Comparison of ENCODE assay signal across 5 worm cellular contexts in the genomic region with DNA sequence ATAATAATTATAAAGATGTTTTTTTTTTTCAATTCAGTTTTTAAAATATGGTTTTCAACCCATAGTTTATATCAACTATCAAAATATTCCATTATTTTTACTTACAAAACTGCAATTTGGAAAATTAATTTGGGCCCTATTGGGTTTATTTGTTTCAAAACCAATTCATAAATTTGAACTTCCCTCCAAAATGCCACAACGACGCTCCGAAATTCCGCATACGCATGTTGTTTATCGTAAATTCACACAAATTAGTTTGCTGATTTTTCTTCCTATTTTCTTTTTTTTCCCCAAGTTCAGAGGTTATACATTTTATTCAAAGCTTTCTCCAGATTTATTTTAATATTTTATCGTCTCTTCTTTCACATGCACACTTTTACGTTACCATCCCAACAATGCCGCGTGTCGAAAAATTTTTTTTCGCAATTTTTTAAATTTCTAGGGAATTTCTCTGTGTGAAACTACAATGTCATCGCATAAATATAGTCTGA.
TF ChIP-seq lines count a peak whose summit lies in the region.

F56A8.3 (plus strand) TSS at position 441 of the 491 bp plus-strand sequence.

TF ChIP-seq in whole organism, L1 larva, 84 proteins besides CTCF, POLR2A, EP300 and RAD21 (continued from another document and continues in another):
- no peak for TF ChIP-seq ets-5 (GFP tag; IDR thresholded peaks at IDR 0.05; lab: Robert Waterston, UW)
- peak; percentile 33 for TF ChIP-seq fos-1 (tag; optimal IDR thresholded peaks at IDR 0.05; lab: Kevin White, UChicago)
- no peak for TF ChIP-seq egl-27 (tag; optimal IDR thresholded peaks at IDR 0.05; lab: Kevin White, UChicago)
- peak; percentile 50 for TF ChIP-seq isw-1 (GFP tag; IDR thresholded peaks at IDR 0.05; lab: Robert Waterston, UW)
- no peak for TF ChIP-seq efl-3 (GFP tag; optimal IDR thresholded peaks at IDR 0.05; lab: Kevin White, UChicago)
- peak; percentile 65 for TF ChIP-seq unc-130 (tag; optimal IDR thresholded peaks at IDR 0.05; lab: Kevin White, UChicago)
- peak; percentile 74 for TF ChIP-seq nhr-85 (tag; lab: Kevin White, UChicago)
- no peak for TF ChIP-seq fkh-8 (tag; optimal IDR thresholded peaks at IDR 0.05; lab: Kevin White, UChicago)
- TF ChIP-seq hpl-2 (GFP tag; optimal IDR thresholded peaks at IDR 0.05; lab: Kevin White, UChicago): peak; percentile 31
- peak; percentile 75 for TF ChIP-seq mep-1 (tag; optimal IDR thresholded peaks at IDR 0.05; lab: Kevin White, UChicago)
- no peak for TF ChIP-seq tlp-1 (tag; optimal IDR thresholded peaks at IDR 0.05; lab: Kevin White, UChicago)
- TF ChIP-seq pax-3 (tag; optimal IDR thresholded peaks at IDR 0.05; lab: Kevin White, UChicago): peak; percentile 16
- peak; percentile 39 for TF ChIP-seq nhr-77 (tag; optimal IDR thresholded peaks at IDR 0.05; lab: Kevin White, UChicago)
- TF ChIP-seq nhr-90 (tag; optimal IDR thresholded peaks at IDR 0.05; lab: Kevin White, UChicago; ENCODE audit: poor library complexity): peak; percentile 80
- TF ChIP-seq ceh-63 (GFP tag; optimal IDR thresholded peaks at IDR 0.05; lab: Kevin White, UChicago): no peak
- no peak for TF ChIP-seq egl-13 (tag; optimal IDR thresholded peaks at IDR 0.05; lab: Kevin White, UChicago)
- no peak for TF ChIP-seq fkh-4 (tag; optimal IDR thresholded peaks at IDR 0.05; lab: Kevin White, UChicago; ENCODE audit: borderline replicate concordance)
- no peak for TF ChIP-seq ceh-88 (GFP tag; IDR thresholded peaks at IDR 0.05; lab: Robert Waterston, UW)
- TF ChIP-seq rnt-1 (tag; optimal IDR thresholded peaks at IDR 0.05; lab: Kevin White, UChicago): peak; percentile 81
- TF ChIP-seq ztf-11 (tag; optimal IDR thresholded peaks at IDR 0.05; lab: Kevin White, UChicago): no peak
- TF ChIP-seq unc-86 (tag; optimal IDR thresholded peaks at IDR 0.05; lab: Kevin White, UChicago): peak; percentile 19
- TF ChIP-seq unc-98 (GFP tag; IDR thresholded peaks at IDR 0.05; lab: Robert Waterston, UW): no peak
- TF ChIP-seq nhr-19 (GFP tag; conservative IDR thresholded peaks at IDR 0.05; lab: Robert Waterston, UW): peak; percentile 68
- peak; percentile 83 to 91 for TF ChIP-seq lsy-2 (tag; optimal IDR thresholded peaks at IDR 0.05; lab: Kevin White, UChicago)
- no peak for TF ChIP-seq ceh-90 (tag; optimal IDR thresholded peaks at IDR 0.05; lab: Kevin White, UChicago)
- peak; percentile 65 for TF ChIP-seq ztf-4 (tag; optimal IDR thresholded peaks at IDR 0.05; lab: Kevin White, UChicago)

TF ChIP-seq in whole organism, L2 larva, 48 proteins besides CTCF, POLR2A, EP300 and RAD21 (continued from another document):
- TF ChIP-seq egl-27 (tag; optimal IDR thresholded peaks at IDR 0.05; lab: Kevin White, UChicago): peak; percentile 55
- no peak for TF ChIP-seq aly-2 (tag; optimal IDR thresholded peaks at IDR 0.05; lab: Kevin White, UChicago)
- TF ChIP-seq gmeb-1 (tag; optimal IDR thresholded peaks at IDR 0.05; lab: Kevin White, UChicago): peak; percentile 98
- TF ChIP-seq R02D3.7 (tag; optimal IDR thresholded peaks at IDR 0.05; lab: Kevin White, UChicago): peak; percentile 95
- TF ChIP-seq blmp-1 (tag; optimal IDR thresholded peaks at IDR 0.05; lab: Kevin White, UChicago; ENCODE audit: insufficient read depth): peak; percentile 48
- TF ChIP-seq lin-13 (GFP tag; optimal IDR thresholded peaks at IDR 0.05; lab: Kevin White, UChicago): peak; percentile 74
- TF ChIP-seq sem-4 (tag; optimal IDR thresholded peaks at IDR 0.05; lab: Kevin White, UChicago): peak; percentile 82
- peak; percentile 90 for TF ChIP-seq unc-55 (GFP tag; optimal IDR thresholded peaks at IDR 0.05; lab: Kevin White, UChicago)
- peak; percentile 78 for TF ChIP-seq crh-2 (tag; optimal IDR thresholded peaks at IDR 0.05; lab: Kevin White, UChicago)
- TF ChIP-seq ama-1 (optimal IDR thresholded peaks at IDR 0.05; lab: Kevin White, UChicago): peak; percentile 71
- TF ChIP-seq nhr-129 (tag; optimal IDR thresholded peaks at IDR 0.05; lab: Kevin White, UChicago): peak; percentile 31
- TF ChIP-seq fos-1 (tag; optimal IDR thresholded peaks at IDR 0.05; lab: Kevin White, UChicago): peak; percentile 30
- no peak for TF ChIP-seq sma-9 (GFP tag; optimal IDR thresholded peaks at IDR 0.05; lab: Kevin White, UChicago)
- no peak for TF ChIP-seq sma-9 (tag; optimal IDR thresholded peaks at IDR 0.05; lab: Kevin White, UChicago)
- TF ChIP-seq mab-5 (tag; optimal IDR thresholded peaks at IDR 0.05; lab: Kevin White, UChicago): peak; percentile 71
- no peak for TF ChIP-seq lin-39 (tag; optimal IDR thresholded peaks at IDR 0.05; lab: Kevin White, UChicago)
- TF ChIP-seq nhr-10 (tag; optimal IDR thresholded peaks at IDR 0.05; lab: Kevin White, UChicago): peak; percentile 44
- TF ChIP-seq lsy-2 (tag; optimal IDR thresholded peaks at IDR 0.05; lab: Kevin White, UChicago): peak; percentile 69 to 85

TF ChIP-seq in whole organism, L3 larva, 47 proteins besides CTCF, POLR2A, EP300 and RAD21 (continued from another document):
- TF ChIP-seq ama-1 (optimal IDR thresholded peaks at IDR 0.05; lab: Kevin White, UChicago) (peak; percentile 31), jun-1 (tag; optimal IDR thresholded peaks at IDR 0.05; lab: Kevin White, UChicago) (peak; percentile 16), nhr-25 (tag; optimal IDR thresholded peaks at IDR 0.05; lab: Kevin White, UChicago) (peak; percentile 59), pha-4 (tag; optimal IDR thresholded peaks at IDR 0.05; lab: Kevin White, UChicago) (peak; percentile 91), ztf-11 (tag; optimal IDR thresholded peaks at IDR 0.05; lab: Kevin White, UChicago) (no peak), mdl-1 (tag; optimal IDR thresholded peaks at IDR 0.05; lab: Kevin White, UChicago) (no peak), elt-2 (tag; optimal IDR thresholded peaks at IDR 0.05; lab: Kevin White, UChicago) (peak; percentile 32), egl-5 (tag; optimal IDR thresholded peaks at IDR 0.05; lab: Kevin White, UChicago) (peak; percentile 43), ceh-28 (tag; optimal IDR thresholded peaks at IDR 0.05; lab: Kevin White, UChicago) (peak; percentile 41), nhr-12 (tag; optimal IDR thresholded peaks at IDR 0.05; lab: Kevin White, UChicago) (no peak), nhr-43 (tag; optimal IDR thresholded peaks at IDR 0.05; lab: Kevin White, UChicago; ENCODE audit: poor library complexity, severe bottlenecking) (no peak), snpc-4 (tag; optimal IDR thresholded peaks at IDR 0.05; lab: Kevin White, UChicago) (peak; percentile 37), sea-2 (GFP tag; optimal IDR thresholded peaks at IDR 0.05; lab: Kevin White, UChicago) (no peak), nfya-1 (tag; optimal IDR thresholded peaks at IDR 0.05; lab: Kevin White, UChicago; ENCODE audit: insufficient read depth) (peak; percentile 82)

TF ChIP-seq in whole organism, L4 larva, 104 proteins besides CTCF, POLR2A, EP300 and RAD21 (continued from another document and continues in another):
- TF ChIP-seq arid-1 (GFP tag; conservative IDR thresholded peaks at IDR 0.05; lab: Robert Waterston, UW) (no peak), F49E8.2 (tag; optimal IDR thresholded peaks at IDR 0.05; lab: Kevin White, UChicago; ENCODE audit: borderline replicate concordance) (no peak), aha-1 (tag; lab: Kevin White, UChicago) (no peak), lin-38 (GFP tag; IDR thresholded peaks at IDR 0.05; lab: Robert Waterston, UW) (no peak; the same call in 1 of the 2 replicates), dmd-9 (GFP tag; IDR thresholded peaks at IDR 0.05; lab: Robert Waterston, UW) (no peak), madf-5 (GFP tag; IDR thresholded peaks at IDR 0.05; lab: Robert Waterston, UW) (no peak), nhr-10 (tag; optimal IDR thresholded peaks at IDR 0.05; lab: Kevin White, UChicago) (no peak), daf-8 (GFP tag; IDR thresholded peaks at IDR 0.05; lab: Robert Waterston, UW) (no peak), F44E2.7 (GFP tag; IDR thresholded peaks at IDR 0.05; lab: Robert Waterston, UW) (no peak), aly-2 (tag; optimal IDR thresholded peaks at IDR 0.05; lab: Kevin White, UChicago) (no peak), spr-3 (GFP tag; optimal IDR thresholded peaks at IDR 0.05; lab: Kevin White, UChicago) (no peak), nhr-102 (tag; optimal IDR thresholded peaks at IDR 0.05; lab: Kevin White, UChicago) (no peak), D1046.2 (GFP tag; IDR thresholded peaks at IDR 0.05; lab: Robert Waterston, UW) (no peak), ceh-32 (tag; optimal IDR thresholded peaks at IDR 0.05; lab: Kevin White, UChicago; ENCODE audit: poor library complexity) (no peak), dpl-1 (GFP tag; optimal IDR thresholded peaks at IDR 0.05; lab: Kevin White, UChicago) (peak; percentile 98), hlh-11 (tag; optimal IDR thresholded peaks at IDR 0.05; lab: Kevin White, UChicago) (no peak), lim-7 (GFP tag; IDR thresholded peaks at IDR 0.05; lab: Robert Waterston, UW) (no peak), F26F4.8 (GFP tag; conservative IDR thresholded peaks at IDR 0.05; lab: Robert Waterston, UW) (no peak), Y75B8A.6 (GFP tag; IDR thresholded peaks at IDR 0.05; lab: Robert Waterston, UW) (no peak), hlh-30 (tag; optimal IDR thresholded peaks at IDR 0.05; lab: Kevin White, UChicago; ENCODE audit: insufficient read depth) (peak; percentile 53), ceh-20 (GFP tag; IDR thresholded peaks at IDR 0.05; lab: Robert Waterston, UW) (no peak), jun-1 (tag; optimal IDR thresholded peaks at IDR 0.05; lab: Kevin White, UChicago) (peak; percentile 4), lin-13 (GFP tag; optimal IDR thresholded peaks at IDR 0.05; lab: Kevin White, UChicago) (peak; percentile 43), dve-1 (tag; optimal IDR thresholded peaks at IDR 0.05; lab: Kevin White, UChicago; ENCODE audit: insufficient read depth) (peak; percentile 75), ceh-62 (tag; optimal IDR thresholded peaks at IDR 0.05; lab: Kevin White, UChicago) (no peak), lin-15B (tag; optimal IDR thresholded peaks at IDR 0.05; lab: Kevin White, UChicago) (no peak), zip-11 (GFP tag; IDR thresholded peaks at IDR 0.05; lab: Robert Waterston, UW) (no peak), unc-62 (GFP tag; optimal IDR thresholded peaks at IDR 0.05 in 1 of 2; lab: Kevin White, UChicago) (no peak), unc-62 (tag; optimal IDR thresholded peaks at IDR 0.05; lab: Kevin White, UChicago) (no peak), nhr-41 (GFP tag; IDR thresholded peaks at IDR 0.05; lab: Robert Waterston, UW) (no peak), ZK337.2 (GFP tag; IDR thresholded peaks at IDR 0.05; lab: Robert Waterston, UW) (no peak), lin-1 (GFP tag; IDR thresholded peaks at IDR 0.05; lab: Robert Waterston, UW) (no peak), R02D3.7 (tag; optimal IDR thresholded peaks at IDR 0.05; lab: Kevin White, UChicago) (peak; percentile 86), hif-1 (tag; optimal IDR thresholded peaks at IDR 0.05; lab: Kevin White, UChicago) (no peak), ZK546.5 (tag; optimal IDR thresholded peaks at IDR 0.05; lab: Kevin White, UChicago) (no peak), ceh-44 (GFP tag; IDR thresholded peaks at IDR 0.05; lab: Robert Waterston, UW) (no peak), egl-43 (GFP tag; IDR thresholded peaks at IDR 0.05; lab: Robert Waterston, UW) (no peak), lsy-2 (tag; optimal IDR thresholded peaks at IDR 0.05; lab: Kevin White, UChicago) (peak; percentile 37 to 86), duxl-1 (tag; optimal IDR thresholded peaks at IDR 0.05; lab: Kevin White, UChicago; ENCODE audit: poor library complexity) (no peak)

TF ChIP-seq in whole organism, mixed stage, embryonic, 35 proteins besides CTCF, POLR2A, EP300 and RAD21 (continued from another document):
- peak; percentile 36 for TF ChIP-seq ces-1 (GFP tag; optimal IDR thresholded peaks at IDR 0.05; lab: Kevin White, UChicago)
- no peak for TF ChIP-seq ztf-11 (tag; optimal IDR thresholded peaks at IDR 0.05; lab: Kevin White, UChicago)
- no peak for TF ChIP-seq ham-2 (GFP tag; optimal IDR thresholded peaks at IDR 0.05; lab: Kevin White, UChicago)
- TF ChIP-seq ceh-43 (GFP tag; optimal IDR thresholded peaks at IDR 0.05; lab: Kevin White, UChicago): no peak
- peak; percentile 14 for TF ChIP-seq lsy-2 (tag; optimal IDR thresholded peaks at IDR 0.05; lab: Kevin White, UChicago)
- no peak for TF ChIP-seq elt-1 (tag; optimal IDR thresholded peaks at IDR 0.05; lab: Kevin White, UChicago; ENCODE audit: borderline replicate concordance, insufficient read depth)
- TF ChIP-seq ceh-83 (GFP tag; optimal IDR thresholded peaks at IDR 0.05; lab: Kevin White, UChicago): no peak
- no peak for TF ChIP-seq cnd-1 (tag; optimal IDR thresholded peaks at IDR 0.05; lab: Kevin White, UChicago)
- TF ChIP-seq lin-13 (tag; optimal IDR thresholded peaks at IDR 0.05; lab: Kevin White, UChicago): no peak
- peak; percentile 35 for TF ChIP-seq mab-5 (tag; optimal IDR thresholded peaks at IDR 0.05; lab: Kevin White, UChicago)
- TF ChIP-seq M03D4.4 (tag; optimal IDR thresholded peaks at IDR 0.05; lab: Kevin White, UChicago): no peak
- TF ChIP-seq blmp-1 (tag; optimal IDR thresholded peaks at IDR 0.05; lab: Kevin White, UChicago): no peak
- no peak for TF ChIP-seq zip-8 (tag; optimal IDR thresholded peaks at IDR 0.05; lab: Kevin White, UChicago)
- TF ChIP-seq elt-3 (tag; optimal IDR thresholded peaks at IDR 0.05; lab: Kevin White, UChicago): no peak
- peak; percentile 13 for TF ChIP-seq nhr-237 (tag; optimal IDR thresholded peaks at IDR 0.05; lab: Kevin White, UChicago)
